Fruit fly (Drosophila melanogaster) whole organism, pupa: ENCODE results near the gene CG1316.

ENCODE experiments used
- CG10348 ChIP-seq: fragments of 200-800 bp; sonication (Bioruptor generic); IDR thresholded peaks from 2 replicates; pipeline ENCODE4 v1.3.6; 2022; ENCODE audit warnings: missing biosample characterization, missing genetic modification characterization
- CG12605 ChIP-seq: fragments of 200-800 bp; sonication (Bioruptor generic); IDR thresholded peaks from 2 replicates; pipeline ENCODE4 v1.3.6; 2022; ENCODE audit warnings: missing biosample characterization, missing genetic modification characterization
- CG13204 ChIP-seq: fragments of 200-800 bp; sonication (Bioruptor generic); optimal IDR thresholded peaks from 2 replicates; lab custom pipeline; 2018; ENCODE audit warnings: missing biosample characterization, mild to moderate bottlenecking, missing genetic modification characterization, moderate library complexity
- CG14655 ChIP-seq: fragments of 200-800 bp; sonication (Bioruptor generic); optimal IDR thresholded peaks from 3 replicates; lab custom pipeline; 2017; ENCODE audit warnings: mild to moderate bottlenecking, missing biosample characterization, missing genetic modification reagents, missing genetic modification characterization
- CG15710 ChIP-seq: fragments of 200-800 bp; sonication (Bioruptor generic); optimal IDR thresholded peaks from 2 replicates; lab custom pipeline; 2018; ENCODE audit warnings: missing biosample characterization, mild to moderate bottlenecking, missing genetic modification characterization, moderate library complexity
- CG17806 ChIP-seq: fragments of 200-800 bp; sonication (Bioruptor generic); optimal IDR thresholded peaks from 2 replicates; lab custom pipeline; 2018; ENCODE audit warnings: missing biosample characterization, mild to moderate bottlenecking, missing genetic modification characterization, moderate library complexity
- CG32121 ChIP-seq: fragments of 200-800 bp; sonication (Bioruptor generic); IDR thresholded peaks from 2 replicates; pipeline ENCODE4 v1.3.6; 2022; ENCODE audit warnings: missing biosample characterization, missing genetic modification characterization
- CG34367 ChIP-seq: fragments of 200-800 bp; sonication (Bioruptor generic); optimal IDR thresholded peaks from 2 replicates; lab custom pipeline; 2018; ENCODE audit warnings: missing biosample characterization, mild to moderate bottlenecking, missing genetic modification characterization
- CG4496 ChIP-seq: fragments of 200-800 bp; sonication (Bioruptor generic); IDR thresholded peaks from 3 replicates; pipeline ENCODE4 v1.3.6; 2022; ENCODE audit warnings: missing biosample characterization, missing genetic modification characterization
- CG8159 ChIP-seq: fragments of 200-800 bp; sonication (Bioruptor generic); optimal IDR thresholded peaks from 3 replicates; lab custom pipeline; 2018; ENCODE audit warnings: missing biosample characterization, mild to moderate bottlenecking, missing genetic modification characterization, moderate library complexity
- CG8301 ChIP-seq: fragments of 200-800 bp; sonication (Bioruptor generic); optimal IDR thresholded peaks from 2 replicates; lab custom pipeline; 2018; ENCODE audit warnings: missing biosample characterization, mild to moderate bottlenecking, missing genetic modification characterization
- CG9948 ChIP-seq: fragments of 200-800 bp; sonication (Bioruptor generic); optimal IDR thresholded peaks from 2 replicates; lab custom pipeline; 2018; ENCODE audit warnings: missing biosample characterization, mild to moderate bottlenecking, missing genetic modification characterization, moderate library complexity
- D1 ChIP-seq: fragments of 200-800 bp; sonication (Bioruptor generic); optimal IDR thresholded peaks from 2 replicates; lab custom pipeline; 2018; ENCODE audit warnings: missing biosample characterization, mild to moderate bottlenecking, missing genetic modification characterization, moderate library complexity
- EcR ChIP-seq: fragments of 200-800 bp; sonication (Bioruptor generic); optimal IDR thresholded peaks from 3 replicates; lab custom pipeline; 2019; ENCODE audit warnings: missing biosample characterization, missing genetic modification characterization, mild to moderate bottlenecking, moderate library complexity, missing genetic modification reagents
- Ets98B ChIP-seq: fragments of 200-800 bp; sonication (Bioruptor generic); IDR thresholded peaks from 2 replicates; pipeline ENCODE4 v1.3.6; 2022; ENCODE audit warnings: missing biosample characterization, missing genetic modification characterization
- Pif1A ChIP-seq: fragments of 200-800 bp; sonication (Bioruptor generic); optimal IDR thresholded peaks from 3 replicates; lab custom pipeline; 2016; ENCODE audit warnings: missing biosample characterization, missing genetic modification characterization
- Pif1B ChIP-seq: fragments of 200-800 bp; sonication (Bioruptor generic); optimal IDR thresholded peaks from 3 replicates; lab custom pipeline; 2016; ENCODE audit warnings: missing biosample characterization, missing genetic modification characterization
- Snoo ChIP-seq: fragments of 200-800 bp; sonication (Bioruptor generic); optimal IDR thresholded peaks from 3 replicates; lab custom pipeline; 2017; ENCODE audit warnings: missing biosample characterization, mild to moderate bottlenecking, missing genetic modification characterization, inconsistent platforms
- fd96Ca ChIP-seq: fragments of 200-800 bp; sonication (Bioruptor generic); IDR thresholded peaks from 3 replicates; pipeline ENCODE4 v1.3.6; 2022; ENCODE audit warnings: missing biosample characterization, missing genetic modification characterization
- gl ChIP-seq: fragments of 200-800 bp; sonication (Bioruptor generic); optimal IDR thresholded peaks from 2 replicates; lab custom pipeline; 2018; ENCODE audit warnings: missing biosample characterization, mild to moderate bottlenecking, missing genetic modification characterization
- rn ChIP-seq: fragments of 200-800 bp; sonication (Bioruptor generic); IDR thresholded peaks from 2 replicates; pipeline ENCODE4 v1.3.6; 2022; ENCODE audit warnings: missing biosample characterization, missing genetic modification characterization

Gene CG1316

DNA sequence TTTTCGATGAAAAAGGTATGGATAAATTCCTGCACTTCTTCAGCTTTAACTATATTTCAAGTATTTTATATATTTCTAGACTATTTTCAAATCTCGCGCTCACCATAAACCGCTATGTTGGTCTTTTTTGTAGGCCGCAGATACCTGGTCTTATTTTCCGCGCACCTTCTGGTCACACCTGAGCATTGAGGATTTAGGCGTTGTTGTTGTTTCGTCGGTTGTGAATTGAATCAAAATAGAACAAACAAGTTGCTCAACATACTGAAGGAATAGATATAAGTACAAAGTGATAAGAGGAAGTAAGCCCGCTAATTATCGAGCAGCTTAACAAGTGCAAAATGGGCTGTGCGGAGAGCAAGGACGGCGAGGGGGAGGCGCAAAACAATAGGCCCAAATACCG is 5.9 kb upstream of the CG1316 start, which contains the start of gene Ctl1:
Ctl1 (plus strand) TSS at position 167 of the 400 bp plus-strand sequence.
- TF ChIP-seq CG12605 (GFP tag; lab: Robert Waterston, UW) (no peak), CG13204 (GFP tag; lab: Kevin White, UChicago) (no peak), CG17806 (tag; lab: Kevin White, UChicago) (no peak), CG32121 (no peak), D1 (tag; lab: Kevin White, UChicago) (no peak), CG9948 (tag; lab: Kevin White, UChicago) (no peak), Ets98B (no peak), CG8301 (no peak), Snoo (tag; lab: Kevin White, UChicago) (no peak), rn (GFP tag; lab: Robert Waterston, UW) (no peak), CG15710 (tag; lab: Kevin White, UChicago) (no peak), gl (tag; lab: Kevin White, UChicago) (no peak), CG4496 (GFP tag; lab: Robert Waterston, UW) (no peak), CG10348 (GFP tag; lab: Robert Waterston, UW) (no peak), fd96Ca (GFP tag; lab: Robert Waterston, UW) (no peak), CG8159 (tag; lab: Kevin White, UChicago) (no peak)
- TF ChIP-seq, all 21 proteins: peak for 0

DNA sequence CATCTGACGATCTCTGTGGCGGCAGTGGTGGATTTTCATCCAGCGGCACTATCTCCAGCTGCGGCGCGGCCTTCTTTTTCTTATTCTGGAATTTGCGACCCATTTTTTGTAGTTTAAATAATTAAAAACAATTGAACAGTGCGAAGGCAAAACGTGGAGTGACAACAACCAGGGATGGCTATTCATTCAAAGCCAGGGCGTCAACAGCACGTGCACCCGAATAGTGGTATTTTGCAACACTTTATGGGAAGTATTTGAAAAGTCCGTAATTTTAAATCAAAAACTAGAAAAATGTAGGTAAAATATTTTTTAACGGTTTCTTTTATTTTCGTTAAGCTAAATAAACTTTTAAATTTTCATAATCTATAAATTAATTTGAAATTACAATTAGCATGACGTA is 1.0 kb upstream of the CG1316 start, which contains the start of gene CG11583:
CG11583 (minus strand) TSS at position 191 of the 400 bp plus-strand sequence.
- TF ChIP-seq rn (GFP tag; lab: Robert Waterston, UW) (no peak), Ets98B (no peak), CG8301 (no peak), CG4496 (GFP tag; lab: Robert Waterston, UW) (0 out of 3 replicates have a peak, but pooled peaks have one; percentile 31)

DNA sequence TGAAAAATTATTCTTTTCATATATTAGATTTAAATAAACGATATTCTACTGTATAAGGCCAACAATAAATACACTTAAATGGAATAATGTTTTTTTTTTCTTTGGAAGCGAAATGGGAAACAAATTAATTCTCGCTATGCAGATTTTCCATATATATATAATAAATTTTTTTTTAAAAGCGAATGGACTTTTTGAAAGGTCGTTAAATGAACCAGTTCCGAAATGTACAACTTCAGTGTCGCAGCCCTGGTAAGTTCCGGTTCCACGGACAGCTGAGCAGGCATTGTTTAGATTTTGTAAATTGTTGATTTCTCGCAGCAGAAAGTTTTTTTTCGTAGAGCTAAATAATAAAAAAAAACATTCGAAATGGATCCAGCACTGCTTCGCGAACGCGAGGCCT is 3.1 kb downstream of the CG1316 start, which contains the start of gene TfIIEbeta:
TfIIEbeta (plus strand) TSS at position 255 of the 400 bp plus-strand sequence.
- TF ChIP-seq CG13204 (GFP tag; lab: Kevin White, UChicago), result no peak
- no peak for TF ChIP-seq CG15710 (tag; lab: Kevin White, UChicago)
- no peak for TF ChIP-seq D1 (tag; lab: Kevin White, UChicago)
- no peak for TF ChIP-seq CG9948 (tag; lab: Kevin White, UChicago)
- TF ChIP-seq CG8159 (tag; lab: Kevin White, UChicago), result no peak
- no peak for TF ChIP-seq fd96Ca (GFP tag; lab: Robert Waterston, UW)
- peak; percentile 14; the same call in 1 of the 2 replicates for TF ChIP-seq CG32121
- TF ChIP-seq CG10348 (GFP tag; lab: Robert Waterston, UW), result no peak
- TF ChIP-seq Pif1B (GFP tag; lab: Kevin White, UChicago), result no peak
- TF ChIP-seq EcR (GFP tag; lab: Kevin White, UChicago), result peak; percentile 53
- TF ChIP-seq CG17806 (tag; lab: Kevin White, UChicago), result peak; percentile 25
- no peak for TF ChIP-seq CG14655 (GFP tag; lab: Kevin White, UChicago)
- no peak for TF ChIP-seq Snoo (tag; lab: Kevin White, UChicago)
- TF ChIP-seq CG12605 (GFP tag; lab: Robert Waterston, UW), result no peak
- no peak for TF ChIP-seq CG8301
- no peak for TF ChIP-seq rn (GFP tag; lab: Robert Waterston, UW)
- no peak for TF ChIP-seq CG34367 (tag; lab: Kevin White, UChicago)
- no peak for TF ChIP-seq Pif1A (GFP tag; lab: Kevin White, UChicago)
- TF ChIP-seq Ets98B, result peak; percentile 65
- TF ChIP-seq gl (tag; lab: Kevin White, UChicago), result no peak
- TF ChIP-seq CG4496 (GFP tag; lab: Robert Waterston, UW), result 0 out of 3 replicates have a peak, but pooled peaks have one; percentile 29

DNA sequence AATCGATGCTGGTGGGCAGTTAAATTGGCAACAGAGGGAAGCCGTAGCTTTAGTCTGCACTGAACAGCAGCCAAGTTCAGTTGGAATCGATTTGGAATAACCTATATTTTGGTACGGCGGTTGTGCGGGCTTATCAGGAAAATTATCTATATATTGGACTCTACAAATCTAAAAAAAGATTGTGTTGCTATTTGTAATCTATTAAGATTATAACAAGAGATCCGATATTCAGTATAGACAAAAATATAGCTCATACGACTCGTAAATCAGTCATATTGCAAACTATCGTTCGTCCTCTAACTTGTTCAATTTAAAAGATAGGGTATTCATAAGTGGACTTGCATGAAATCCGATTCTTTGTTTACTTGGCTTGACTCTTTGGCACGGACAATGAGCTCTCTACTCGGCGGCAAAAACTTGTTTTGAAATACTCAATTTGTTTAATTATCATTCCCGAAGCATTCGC is 5.0 kb downstream of the CG1316 start, which contains the start of gene Hexo1:
Hexo1 (plus strand) TSS at position 51 of the 466 bp plus-strand sequence.
- no peak for TF ChIP-seq rn (GFP tag; lab: Robert Waterston, UW)
- peak; percentile 53 for TF ChIP-seq CG34367 (tag; lab: Kevin White, UChicago)
- TF ChIP-seq CG10348 (GFP tag; lab: Robert Waterston, UW), result no peak
- TF ChIP-seq Pif1B (GFP tag; lab: Kevin White, UChicago), result no peak
- TF ChIP-seq Snoo (tag; lab: Kevin White, UChicago), result peak; percentile 65
- TF ChIP-seq EcR (GFP tag; lab: Kevin White, UChicago), result peak; percentile 95
- peak; percentile 58; the same call in 1 of the 2 replicates for TF ChIP-seq CG12605 (GFP tag; lab: Robert Waterston, UW)
- TF ChIP-seq CG15710 (tag; lab: Kevin White, UChicago), result peak; percentile 65
- no peak for TF ChIP-seq CG14655 (GFP tag; lab: Kevin White, UChicago)
- 0 out of 3 replicates have a peak, but pooled peaks have one; percentile 30 for TF ChIP-seq CG4496 (GFP tag; lab: Robert Waterston, UW)
- peak; percentile 68 for TF ChIP-seq CG8159 (tag; lab: Kevin White, UChicago)
- peak; percentile 49 for TF ChIP-seq CG17806 (tag; lab: Kevin White, UChicago)
- TF ChIP-seq gl (tag; lab: Kevin White, UChicago), result peak; percentile 40
- peak; percentile 52 for TF ChIP-seq Ets98B
- TF ChIP-seq CG9948 (tag; lab: Kevin White, UChicago), result peak; percentile 44
- TF ChIP-seq CG8301, result peak; percentile 55
- peak; percentile 38; the same call in 1 of the 2 replicates for TF ChIP-seq CG32121

DNA sequence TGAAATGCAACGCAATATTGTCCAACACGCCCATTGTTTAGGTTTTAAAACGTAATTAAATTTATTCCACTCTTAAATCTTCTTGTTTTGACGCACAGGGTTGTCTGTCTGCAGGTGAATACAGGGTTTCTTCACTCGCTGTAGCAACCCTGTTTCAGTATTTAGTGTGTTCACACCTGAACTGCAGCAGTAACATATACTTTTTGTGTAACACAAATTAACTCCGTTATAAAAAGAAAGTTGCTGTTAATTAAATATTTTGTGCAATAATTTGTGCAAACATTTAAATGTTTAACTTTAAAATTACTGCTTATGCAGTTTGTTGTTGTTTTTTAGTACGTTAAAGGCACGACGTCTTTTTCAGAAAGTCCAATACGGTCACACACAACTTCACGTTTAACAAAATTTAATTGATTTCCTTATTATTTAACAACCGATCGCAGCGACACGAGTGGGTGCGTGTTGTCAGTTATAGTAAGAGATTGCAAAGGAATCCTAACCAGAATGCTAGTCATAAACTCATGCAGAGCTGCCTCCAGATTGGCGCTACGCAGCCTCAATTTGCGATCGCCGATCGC is 8.6 kb downstream of the CG1316 start, which contains the start of the genes CG15012 and Fdx2:
CG15012 (minus strand) TSS at position 127 of the 578 bp plus-strand sequence.
Fdx2 (plus strand) TSS at position 363 of the 578 bp plus-strand sequence.
- TF ChIP-seq EcR (GFP tag; lab: Kevin White, UChicago) (no peak), CG17806 (tag; lab: Kevin White, UChicago) (peak; percentile 7), CG10348 (GFP tag; lab: Robert Waterston, UW) (no peak), Pif1A (GFP tag; lab: Kevin White, UChicago) (no peak), CG13204 (GFP tag; lab: Kevin White, UChicago) (no peak), CG15710 (tag; lab: Kevin White, UChicago) (peak; percentile 16), gl (tag; lab: Kevin White, UChicago) (no peak), Ets98B (no peak), rn (GFP tag; lab: Robert Waterston, UW) (no peak), CG34367 (tag; lab: Kevin White, UChicago) (no peak), CG4496 (GFP tag; lab: Robert Waterston, UW) (no peak)
